Worm (Caenorhabditis elegans): ENCODE results near the gene arrd-9.

- TF ChIP-seq him-1 (tag; optimal IDR thresholded peaks at IDR 0.05) (no peak), W03F9.2 (tag; optimal IDR thresholded peaks at IDR 0.05) (no peak), dao-5 (tag; optimal IDR thresholded peaks at IDR 0.05) (no peak)
These were observed 44.8 kb upstream of the arrd-9 start, which contains the start of gene srx-118 for ce11 chrII:12525526-12525925.

All from whole organism, L4/young adult.